Fruit fly (Drosophila melanogaster): ENCODE results near the gene Trx2.

DNA sequence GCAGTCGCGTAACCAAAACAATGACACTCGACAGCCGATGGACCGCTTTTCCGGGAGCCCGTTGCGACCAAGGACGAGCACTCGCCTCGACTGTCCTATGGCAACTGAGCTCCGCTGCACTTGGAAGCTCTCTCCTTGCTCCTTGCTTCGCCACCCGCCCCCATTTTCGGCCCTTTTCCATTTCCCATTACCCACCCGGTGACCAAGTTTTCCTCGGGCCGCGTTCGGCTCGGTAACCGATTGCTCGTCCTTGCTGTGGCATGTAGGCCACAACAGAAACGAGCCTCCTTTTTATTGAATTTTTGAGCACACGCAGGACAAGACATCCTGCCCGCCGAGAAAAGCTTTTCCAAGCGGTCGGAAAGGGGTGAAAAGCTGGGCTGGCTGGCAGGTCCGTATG lies 46.3 kb upstream of the Trx2 start, which contains the start of gene jp:
- TF ChIP-seq CG9817 (tag; optimal IDR thresholded peaks at IDR 0.05) (no peak), gfzf (GFP tag; optimal IDR thresholded peaks at IDR 0.05) (no peak), pnt (GFP tag; optimal IDR thresholded peaks at IDR 0.05) (no peak), psq (GFP tag; optimal IDR thresholded peaks at IDR 0.05) (no peak), unpg (GFP tag; optimal IDR thresholded peaks at IDR 0.05) (no peak)
